Worm (Caenorhabditis elegans): Measurements from ENCODE around the gene asm-1.

The asm-1 gene

ce11 chrII:6891838-6892237, 18.0 kb upstream of the asm-1 start:
- no peak for TF ChIP-seq let-607 (tag; optimal IDR thresholded peaks at IDR 0.05)
- TF ChIP-seq mel-28 (tag; optimal IDR thresholded peaks at IDR 0.05; ENCODE audit: borderline replicate concordance) = no peak
- TF ChIP-seq athp-1 (tag; optimal IDR thresholded peaks at IDR 0.05) = no peak
- TF ChIP-seq somi-1 (GFP tag; optimal IDR thresholded peaks at IDR 0.05) = peak; percentile 30
- TF ChIP-seq sptf-2 (GFP tag; optimal IDR thresholded peaks at IDR 0.05) = no peak
- no peak for TF ChIP-seq aptf-3 (GFP tag; IDR thresholded peaks at IDR 0.05)
- no peak for TF ChIP-seq egrh-3 (GFP tag; IDR thresholded peaks at IDR 0.05)
- no peak for TF ChIP-seq ceh-91 (GFP tag; IDR thresholded peaks at IDR 0.05)
- TF ChIP-seq sea-2 (GFP tag; IDR thresholded peaks at IDR 0.05) = no peak
- TF ChIP-seq T07F8.4 (tag; optimal IDR thresholded peaks at IDR 0.05) = no peak
- no peak for TF ChIP-seq ccch-3 (GFP tag; optimal IDR thresholded peaks at IDR 0.05)
- no peak for TF ChIP-seq ztf-6 (GFP tag; IDR thresholded peaks at IDR 0.05)
- no peak for TF ChIP-seq ztf-25 (GFP tag; IDR thresholded peaks at IDR 0.05)
- TF ChIP-seq bed-2 (GFP tag; IDR thresholded peaks at IDR 0.05) = no peak
- TF ChIP-seq let-526 (GFP tag; IDR thresholded peaks at IDR 0.05) = peak; percentile 48; the same call in 1 of the 2 replicates
- TF ChIP-seq gei-17 (GFP tag; optimal IDR thresholded peaks at IDR 0.05) = no peak
- TF ChIP-seq nfyb-1 (GFP tag; IDR thresholded peaks at IDR 0.05) = peak; percentile 46; the same call in 1 of the 2 replicates
- TF ChIP-seq C17E4.6 (GFP tag; IDR thresholded peaks at IDR 0.05) = no peak
- TF ChIP-seq lsy-27 (tag; optimal IDR thresholded peaks at IDR 0.05; ENCODE audit: borderline replicate concordance, insufficient read depth) = no peak
- TF ChIP-seq bed-1 (GFP tag; IDR thresholded peaks at IDR 0.05) = no peak
- TF ChIP-seq ztf-26 (tag; optimal IDR thresholded peaks at IDR 0.05) = no peak
- no peak for TF ChIP-seq akir-1 (GFP tag; optimal IDR thresholded peaks at IDR 0.05)
- no peak for TF ChIP-seq F37B4.10 (GFP tag; IDR thresholded peaks at IDR 0.05)
- no peak for TF ChIP-seq zfh-2 (GFP tag; conservative IDR thresholded peaks at IDR 0.05)
- no peak for TF ChIP-seq dpff-1 (tag; optimal IDR thresholded peaks at IDR 0.05)
- no peak for TF ChIP-seq F22D6.2 (tag; optimal IDR thresholded peaks at IDR 0.05)
- no peak for TF ChIP-seq F55B11.4 (tag; optimal IDR thresholded peaks at IDR 0.05; ENCODE audit: borderline replicate concordance, insufficient read depth)
- no peak for TF ChIP-seq B0019.2 (GFP tag; conservative IDR thresholded peaks at IDR 0.05)
- TF ChIP-seq nhr-120 (GFP tag; IDR thresholded peaks at IDR 0.05) = no peak
- TF ChIP-seq repo-1 (tag; optimal IDR thresholded peaks at IDR 0.05) = no peak
- no peak for TF ChIP-seq snpc-3.4 (tag; optimal IDR thresholded peaks at IDR 0.05)
- no peak for TF ChIP-seq mcd-1 (GFP tag; IDR thresholded peaks at IDR 0.05)
- TF ChIP-seq lin-54 (GFP tag; optimal IDR thresholded peaks at IDR 0.05) = peak; percentile 42
- no peak for TF ChIP-seq F23B12.7 (tag; optimal IDR thresholded peaks at IDR 0.05; ENCODE audit: insufficient read depth)
- TF ChIP-seq unc-62 (GFP tag; optimal IDR thresholded peaks at IDR 0.05) = peak; percentile 24
- no peak for TF ChIP-seq chd-7 (tag; optimal IDR thresholded peaks at IDR 0.05)
- no peak for TF ChIP-seq F52B5.7 (tag; optimal IDR thresholded peaks at IDR 0.05)
- TF ChIP-seq cebp-1 (GFP tag; IDR thresholded peaks at IDR 0.05) = no peak
- TF ChIP-seq cebp-1 (tag; optimal IDR thresholded peaks at IDR 0.05) = peak; percentile 35
- TF ChIP-seq snpc-1.1 (tag; optimal IDR thresholded peaks at IDR 0.05; ENCODE audit: insufficient read depth) = no peak
- no peak for TF ChIP-seq unc-130 (GFP tag; optimal IDR thresholded peaks at IDR 0.05)
- no peak for TF ChIP-seq ztf-22 (GFP tag; optimal IDR thresholded peaks at IDR 0.05)
- peak; percentile 21 for TF ChIP-seq attf-5 (GFP tag; optimal IDR thresholded peaks at IDR 0.05)
- no peak for TF ChIP-seq ceh-79 (tag; optimal IDR thresholded peaks at IDR 0.05)
- TF ChIP-seq K11D2.4 (GFP tag; IDR thresholded peaks at IDR 0.05) = no peak
- 0 out of 2 replicates have a peak, but pooled peaks have one; percentile 16 for TF ChIP-seq hsf-1 (GFP tag; IDR thresholded peaks at IDR 0.05)
- no peak for TF ChIP-seq rec-8 (tag; optimal IDR thresholded peaks at IDR 0.05)
- no peak for TF ChIP-seq madf-6 (GFP tag; IDR thresholded peaks at IDR 0.05)
- no peak for TF ChIP-seq mes-4 (tag; optimal IDR thresholded peaks at IDR 0.05)

Data from whole organism, young adult.